Fruit fly (Drosophila melanogaster) whole organism, embryonic: ENCODE results near the gene Zir.

Experiments
- BtbVII ChIP-seq: fragments of 200-800 bp; sonication (Bioruptor generic); optimal IDR thresholded peaks from 3 replicates; lab custom pipeline; 2017; ENCODE audit warnings: missing biosample characterization, mild to moderate bottlenecking, missing genetic modification characterization
- CG12219 ChIP-seq: fragments of 200-800 bp; sonication (Bioruptor generic); optimal IDR thresholded peaks from 3 replicates; lab custom pipeline; 2018; ENCODE audit warnings: missing biosample characterization, mild to moderate bottlenecking, missing genetic modification characterization
- CG16813 ChIP-seq: fragments of 200-800 bp; sonication (Bioruptor generic); IDR thresholded peaks from 3 replicates; pipeline ENCODE4 v1.3.6; 2022; ENCODE audit warnings: missing biosample characterization, missing genetic modification characterization; ENCODE audit not compliant: partially characterized antibody
- CG18599 ChIP-seq: fragments of 200-800 bp; sonication (Bioruptor generic); optimal IDR thresholded peaks from 3 replicates; lab custom pipeline; 2017; ENCODE audit warnings: missing biosample characterization, missing genetic modification characterization, mild to moderate bottlenecking, moderate library complexity, missing genetic modification reagents
- CG2120 ChIP-seq: fragments of 200-800 bp; sonication (Bioruptor generic); optimal IDR thresholded peaks from 3 replicates; lab custom pipeline; 2016; ENCODE audit warnings: missing biosample characterization, missing genetic modification characterization
- CG2199 ChIP-seq: fragments of 200-800 bp; sonication (Bioruptor generic); IDR thresholded peaks from 3 replicates; pipeline ENCODE4 v1.3.6; 2022; ENCODE audit warnings: missing biosample characterization, missing genetic modification characterization
- CG3163 ChIP-seq: fragments of 200-800 bp; sonication (Bioruptor generic); optimal IDR thresholded peaks from 3 replicates; lab custom pipeline; 2016; ENCODE audit warnings: missing biosample characterization, missing genetic modification characterization
- CG34224 ChIP-seq: fragments of 200-800 bp; sonication (Bioruptor generic); IDR thresholded peaks from 3 replicates; pipeline ENCODE4 v1.3.6; 2022; ENCODE audit warnings: missing biosample characterization, missing genetic modification characterization; ENCODE audit not compliant: partially characterized antibody
- CG34376 ChIP-seq: fragments of 200-800 bp; sonication (Bioruptor generic); optimal IDR thresholded peaks from 2 replicates; lab custom pipeline; 2018; ENCODE audit warnings: missing biosample characterization, mild to moderate bottlenecking, missing genetic modification characterization
- CG4360 ChIP-seq: fragments of 200-800 bp; sonication (Bioruptor generic); IDR thresholded peaks from 2 replicates; pipeline ENCODE4 v1.3.6; 2022; ENCODE audit warnings: missing biosample characterization, missing genetic modification characterization
- CG5953 ChIP-seq: fragments of 200-800 bp; sonication (Bioruptor generic); IDR thresholded peaks from 2 replicates; pipeline ENCODE4 v1.3.6; 2022; ENCODE audit warnings: missing biosample characterization, missing genetic modification characterization
- CG8765 ChIP-seq: fragments of 200-800 bp; sonication (Bioruptor generic); IDR thresholded peaks from 2 replicates; pipeline ENCODE4 v1.3.6; 2022; ENCODE audit warnings: missing biosample characterization, missing genetic modification characterization
- CG9215 ChIP-seq: fragments of 200-800 bp; sonication (Bioruptor generic); IDR thresholded peaks from 2 replicates; pipeline ENCODE4 v1.3.6; 2022; ENCODE audit warnings: missing biosample characterization, missing genetic modification characterization
- CG9437 ChIP-seq: fragments of 200-800 bp; sonication (Bioruptor generic); optimal IDR thresholded peaks from 2 replicates; lab custom pipeline; 2018; ENCODE audit warnings: missing biosample characterization, mild to moderate bottlenecking, missing genetic modification characterization
- Dek ChIP-seq: fragments of 200-800 bp; sonication (Bioruptor generic); optimal IDR thresholded peaks from 3 replicates; lab custom pipeline; 2019; ENCODE audit warnings: missing biosample characterization, mild to moderate bottlenecking, missing genetic modification characterization, moderate library complexity
- Doc2 ChIP-seq: fragments of 200-800 bp; sonication (Bioruptor generic); IDR thresholded peaks from 2 replicates; pipeline ENCODE4 v1.3.6; 2022; ENCODE audit warnings: missing biosample characterization, missing genetic modification characterization
- Drgx ChIP-seq: fragments of 200-800 bp; sonication (Bioruptor generic); IDR thresholded peaks from 2 replicates; pipeline ENCODE4 v1.3.6; 2022; ENCODE audit warnings: missing biosample characterization, missing genetic modification characterization
- E2f1 ChIP-seq: fragments of 200-800 bp; sonication (Bioruptor generic); IDR thresholded peaks from 2 replicates; pipeline ENCODE4 v1.3.6; 2022; ENCODE audit warnings: missing biosample characterization, missing genetic modification characterization
- Fer1 ChIP-seq: fragments of 200-800 bp; sonication (Bioruptor generic); optimal IDR thresholded peaks from 2 replicates; lab custom pipeline; 2017; ENCODE audit warnings: missing biosample characterization, mild to moderate bottlenecking, missing genetic modification characterization
- Hr3 ChIP-seq: fragments of 200-800 bp; sonication (Bioruptor generic); optimal IDR thresholded peaks from 3 replicates; lab custom pipeline; 2016; ENCODE audit warnings: missing biosample characterization, missing genetic modification characterization
- MBD-R2 ChIP-seq: fragments of 200-800 bp; sonication (Bioruptor generic); IDR thresholded peaks from 2 replicates; pipeline ENCODE4 v1.3.6; 2022; ENCODE audit warnings: missing biosample characterization, missing genetic modification characterization
- Max ChIP-seq: fragments of 200-800 bp; sonication (Bioruptor generic); optimal IDR thresholded peaks from 2 replicates; lab custom pipeline; 2016; ENCODE audit warnings: missing biosample characterization, mild to moderate bottlenecking, missing genetic modification characterization
- Trl ChIP-seq, 3 experiments: fragments of >200 bp in 2 of 3; fragments of 200-800 bp in 1 of 3; sonication (Bioruptor generic) in 1 of 3; optimal IDR thresholded peaks; 2 replicates in 1 of 3; 3 replicates in 2 of 3; lab custom pipeline; 2016 to 2017; ENCODE audit warnings: missing biosample characterization in 1 of 3, missing genetic modification characterization in 1 of 3
- Vsx1 ChIP-seq: fragments of 200-800 bp; sonication (Bioruptor generic); optimal IDR thresholded peaks from 2 replicates; lab custom pipeline; 2017; ENCODE audit warnings: missing biosample characterization, mild to moderate bottlenecking, missing genetic modification characterization, missing genetic modification reagents
- YL-1 ChIP-seq: fragments of 200-800 bp; sonication (Bioruptor generic); optimal IDR thresholded peaks from 3 replicates; lab custom pipeline; 2017; ENCODE audit warnings: missing biosample characterization, mild to moderate bottlenecking, missing genetic modification characterization
- amos ChIP-seq: fragments of 200-800 bp; sonication (Bioruptor generic); IDR thresholded peaks from 2 replicates; pipeline ENCODE4 v1.3.6; 2022; ENCODE audit warnings: missing biosample characterization, missing genetic modification characterization; ENCODE audit not compliant: partially characterized antibody
- crp ChIP-seq, 2 experiments: fragments of 200-800 bp; sonication (Bioruptor generic); optimal IDR thresholded peaks; 2 replicates in 1 of 2; 3 replicates in 1 of 2; lab custom pipeline; 2017; ENCODE audit warnings: missing biosample characterization in 2 of 2, missing genetic modification characterization in 2 of 2, mild to moderate bottlenecking in 1 of 2, moderate library complexity in 1 of 2
- cwo ChIP-seq: fragments of 200-800 bp; sonication (Bioruptor generic); optimal IDR thresholded peaks from 3 replicates; lab custom pipeline; 2017; ENCODE audit warnings: missing biosample characterization, missing genetic modification characterization, mild to moderate bottlenecking, moderate library complexity, missing genetic modification reagents
- dan ChIP-seq: fragments of 200-800 bp; sonication (Bioruptor generic); IDR thresholded peaks from 2 replicates; pipeline ENCODE4 v1.3.6; 2022; ENCODE audit warnings: missing biosample characterization, missing genetic modification characterization
- dm ChIP-seq: fragments of 200-800 bp; sonication (Bioruptor generic); optimal IDR thresholded peaks from 3 replicates; lab custom pipeline; 2016; ENCODE audit warnings: missing biosample characterization, missing genetic modification characterization
- ewg ChIP-seq: fragments of 200-800 bp; sonication (Bioruptor generic); optimal IDR thresholded peaks from 3 replicates; lab custom pipeline; 2017; ENCODE audit warnings: mild to moderate bottlenecking, missing biosample characterization, missing genetic modification reagents, missing genetic modification characterization
- exex ChIP-seq: fragments of 200-800 bp; sonication (Bioruptor generic); optimal IDR thresholded peaks from 4 replicates; lab custom pipeline; 2018; ENCODE audit warnings: missing biosample characterization, mild to moderate bottlenecking, missing genetic modification characterization, moderate library complexity
- ftz-f1 ChIP-seq: fragments of 200-800 bp; sonication (Bioruptor generic); optimal IDR thresholded peaks from 2 replicates; lab custom pipeline; 2016; ENCODE audit warnings: missing biosample characterization, missing genetic modification characterization
- lab ChIP-seq: fragments of 200-800 bp; sonication (Bioruptor generic); optimal IDR thresholded peaks from 3 replicates; lab custom pipeline; 2017; ENCODE audit warnings: missing biosample characterization, missing genetic modification characterization, mild to moderate bottlenecking, moderate library complexity, missing genetic modification reagents
- nom ChIP-seq: fragments of 200-800 bp; sonication (Bioruptor generic); optimal IDR thresholded peaks from 2 replicates; lab custom pipeline; 2017; ENCODE audit warnings: missing biosample characterization, missing genetic modification characterization, mild to moderate bottlenecking, moderate library complexity, missing genetic modification reagents
- pros ChIP-seq: fragments of 200-800 bp; sonication (Bioruptor generic); optimal IDR thresholded peaks from 3 replicates; lab custom pipeline; 2019; ENCODE audit warnings: missing biosample characterization, mild to moderate bottlenecking, missing genetic modification characterization, moderate library complexity
- sd ChIP-seq: fragments of 200-800 bp; sonication (Bioruptor generic); optimal IDR thresholded peaks from 3 replicates; lab custom pipeline; 2018; ENCODE audit warnings: missing biosample characterization, mild to moderate bottlenecking, missing genetic modification characterization, moderate library complexity
- sens ChIP-seq: fragments of 200-800 bp; sonication (Bioruptor generic); peaks from one replicate; lab custom pipeline; 2016; ENCODE audit warnings: missing biosample characterization, missing genetic modification characterization
- sob ChIP-seq: fragments of 200-800 bp; sonication (Bioruptor generic); IDR thresholded peaks from 2 replicates; pipeline ENCODE4 v1.3.6; 2022; ENCODE audit warnings: missing biosample characterization, missing genetic modification characterization
- ttk ChIP-seq: fragments of 200-800 bp; sonication (Bioruptor generic); IDR thresholded peaks from 2 replicates; pipeline ENCODE4 v2.1.2; 2022; ENCODE audit warnings: missing biosample characterization, missing genetic modification characterization

Gene Zir

dm6 chr2L:109098-109799, 14.7 kb downstream of the Zir start (continued):
- peak; percentile 40 for TF ChIP-seq CG3163 (GFP tag; lab: Kevin White, UChicago)
- peak; percentile 21 for TF ChIP-seq pros (GFP tag; lab: Kevin White, UChicago)
- no peak for TF ChIP-seq CG12219 (GFP tag; lab: Kevin White, UChicago)
- TF ChIP-seq CG8765: no peak
- TF ChIP-seq CG5953 (GFP tag; lab: Robert Waterston, UW): no peak
- peak; percentile 38 for TF ChIP-seq BtbVII (GFP tag; lab: Kevin White, UChicago)
- TF ChIP-seq Dek: peak; percentile 15
- TF ChIP-seq crp (GFP tag; optimal IDR thresholded peaks at IDR 0.05; lab: Kevin White, UChicago): peak in 1 of 2 experiments; percentile 8
- 0 out of 2 replicates have a peak, but pooled peaks have one; percentile 5 for TF ChIP-seq sob (GFP tag; lab: Robert Waterston, UW)
- TF ChIP-seq Hr3 (GFP tag; lab: Kevin White, UChicago): no peak
- peak; percentile 86 for TF ChIP-seq cwo (GFP tag; lab: Kevin White, UChicago)
- TF ChIP-seq ttk (GFP tag; lab: Robert Waterston, UW): no peak
- peak; percentile 61 for TF ChIP-seq Max (GFP tag; lab: Kevin White, UChicago)
- TF ChIP-seq ftz-f1 (GFP tag; lab: Kevin White, UChicago): peak; percentile 1
- TF ChIP-seq CG34376 (GFP tag; lab: Kevin White, UChicago): peak; percentile 90
- peak; percentile 34 for TF ChIP-seq nom (GFP tag; lab: Kevin White, UChicago)
- peak; percentile 57 for TF ChIP-seq ewg (GFP tag; lab: Kevin White, UChicago)
- TF ChIP-seq Drgx: 0 out of 2 replicates have a peak, but pooled peaks have one; percentile 10
- peak; percentile 84 for TF ChIP-seq exex
- TF ChIP-seq CG9215 (GFP tag; lab: Robert Waterston, UW): no peak
- no peak for TF ChIP-seq dan (GFP tag; lab: Robert Waterston, UW)
- TF ChIP-seq Trl (optimal IDR thresholded peaks at IDR 0.05; lab: Kevin White, UChicago): peak; percentile 9 to 56
- no peak for TF ChIP-seq Trl (GFP tag; optimal IDR thresholded peaks at IDR 0.05; lab: Kevin White, UChicago)
- peak; percentile 10 for TF ChIP-seq YL-1
- peak; percentile 41 for TF ChIP-seq CG9437 (GFP tag; lab: Kevin White, UChicago)
- TF ChIP-seq Fer1 (GFP tag; lab: Kevin White, UChicago): peak; percentile 32
- TF ChIP-seq CG34224 (GFP tag; lab: Robert Waterston, UW): peak; percentile 44; the same call in 1 of the 3 replicates
- peak; percentile 19 for TF ChIP-seq CG2120 (GFP tag; lab: Kevin White, UChicago)
- TF ChIP-seq CG16813 (GFP tag; lab: Robert Waterston, UW): no peak
- TF ChIP-seq CG18599 (GFP tag; lab: Kevin White, UChicago): peak; percentile 15
- TF ChIP-seq dm (GFP tag; lab: Kevin White, UChicago): peak; percentile 87
- peak; percentile 13; the same call in 1 of the 2 replicates for TF ChIP-seq MBD-R2 (GFP tag; lab: Robert Waterston, UW)
- TF ChIP-seq sens (GFP tag; lab: Kevin White, UChicago): peak; percentile 3
- TF ChIP-seq lab (GFP tag; lab: Kevin White, UChicago): peak; percentile 41
- no peak for TF ChIP-seq E2f1 (GFP tag; lab: Robert Waterston, UW)
- peak; percentile 87 for TF ChIP-seq sd (tag; lab: Kevin White, UChicago)
- peak; percentile 58 for TF ChIP-seq Vsx1
- 0 out of 2 replicates have a peak, but pooled peaks have one; percentile 18 for TF ChIP-seq amos (GFP tag; lab: Robert Waterston, UW)
- TF ChIP-seq Doc2 (GFP tag; lab: Robert Waterston, UW): no peak
- no peak for TF ChIP-seq CG2199 (GFP tag; lab: Robert Waterston, UW)
- TF ChIP-seq CG4360 (GFP tag; lab: Robert Waterston, UW): no peak
